Fruit fly (Drosophila melanogaster): ENCODE data around the gene Syx7.

- TF ChIP-seq Blimp-1 (GFP tag; optimal IDR thresholded peaks at IDR 0.05): no peak
- TF ChIP-seq Ets96B (tag; optimal IDR thresholded peaks at IDR 0.05): no peak
- TF ChIP-seq net (GFP tag; optimal IDR thresholded peaks at IDR 0.05): no peak
- TF ChIP-seq CG11902 (GFP tag; optimal IDR thresholded peaks at IDR 0.05): no peak
- no peak for TF ChIP-seq Eip75B (GFP tag; optimal IDR thresholded peaks at IDR 0.05)
- TF ChIP-seq CG7368 (GFP tag; optimal IDR thresholded peaks at IDR 0.05): no peak
These were observed 32.2 kb downstream of the Syx7 start for dm6 chr3L:21477866-21478265.

Data from whole organism, prepupa.